Fruit fly (Drosophila melanogaster) S2 (cell line): ENCODE results near the gene GstD7.

Source experiments
- CG8478 ChIP-seq: fragments of >200 bp; optimal IDR thresholded peaks from 2 replicates; lab custom pipeline; 2018
- CTCF ChIP-seq, 2 experiments: fragments of >200 bp; optimal IDR thresholded peaks; 2 replicates each; lab custom pipeline; 2018

DNA sequence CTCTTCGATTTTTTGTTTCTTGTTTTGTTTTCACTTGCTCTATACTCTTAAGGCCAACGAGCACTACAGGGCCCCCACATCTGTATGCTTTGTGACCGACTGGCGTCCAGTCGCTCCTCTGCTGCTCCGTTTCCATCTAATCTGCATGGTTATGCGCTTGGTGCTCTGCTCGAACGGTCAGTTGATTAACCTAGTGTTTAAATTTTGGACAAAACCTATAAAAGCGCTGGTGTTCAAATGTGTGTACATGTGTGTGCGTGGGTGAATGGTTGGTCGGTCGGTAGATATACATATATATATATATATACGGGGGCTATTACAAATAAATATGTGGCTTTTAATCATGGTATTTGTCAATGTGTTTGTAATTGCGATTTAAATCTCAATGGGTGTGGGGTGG, 45.7 kb downstream of the GstD7 start:
- TF ChIP-seq CTCF (optimal IDR thresholded peaks at IDR 0.05; lab: Kevin White, UChicago) (no peak), CG8478 (lab: Kevin White, UChicago) (no peak)
